Fruit fly (Drosophila melanogaster) whole organism, embryonic: ENCODE data around the gene Naxd.

Source experiments
- Ada2b ChIP-seq: fragments of 200-800 bp; sonication (Bioruptor generic); IDR thresholded peaks from 2 replicates; pipeline ENCODE4 v1.3.6; 2022; ENCODE audit warnings: missing biosample characterization, missing genetic modification characterization
- Bdp1 ChIP-seq: fragments of 200-800 bp; sonication (Bioruptor generic); optimal IDR thresholded peaks from 3 replicates; lab custom pipeline; 2016; ENCODE audit warnings: missing biosample characterization, missing genetic modification characterization
- CG11093 ChIP-seq: fragments of 200-800 bp; sonication (Bioruptor generic); IDR thresholded peaks from 3 replicates; pipeline ENCODE4 v1.3.6; 2022; ENCODE audit warnings: missing biosample characterization, missing genetic modification characterization
- CG12155 ChIP-seq: fragments of 200-800 bp; sonication (Bioruptor generic); optimal IDR thresholded peaks from 3 replicates; lab custom pipeline; 2016; ENCODE audit warnings: missing biosample characterization, missing genetic modification characterization
- CG14050 ChIP-seq: fragments of 200-800 bp; sonication (Bioruptor generic); IDR thresholded peaks from 3 replicates; pipeline ENCODE4 v1.3.6; 2022; ENCODE audit warnings: missing biosample characterization, missing genetic modification characterization
- CG14860 ChIP-seq: fragments of 200-800 bp; sonication (Bioruptor generic); IDR thresholded peaks from 3 replicates; pipeline ENCODE4 v1.3.6; 2022; ENCODE audit warnings: missing biosample characterization, missing genetic modification characterization; ENCODE audit not compliant: partially characterized antibody
- CG15514 ChIP-seq: fragments of 200-800 bp; sonication (Bioruptor generic); optimal IDR thresholded peaks from 3 replicates; lab custom pipeline; 2017; ENCODE audit warnings: missing biosample characterization, missing genetic modification characterization, mild to moderate bottlenecking, moderate library complexity, missing genetic modification reagents
- CG16779 ChIP-seq: fragments of 200-800 bp; sonication (Bioruptor generic); IDR thresholded peaks from 2 replicates; pipeline ENCODE4 v1.3.6; 2022; ENCODE audit warnings: missing biosample characterization, missing genetic modification characterization
- CG17612 ChIP-seq: fragments of 200-800 bp; sonication (Bioruptor generic); IDR thresholded peaks from 2 replicates; pipeline ENCODE4 v1.3.6; 2022; ENCODE audit warnings: missing biosample characterization, missing genetic modification characterization
- CG17802 ChIP-seq: fragments of 200-800 bp; sonication (Bioruptor generic); optimal IDR thresholded peaks from 2 replicates; lab custom pipeline; 2018; ENCODE audit warnings: missing biosample characterization, mild to moderate bottlenecking, missing genetic modification characterization, moderate library complexity
- CG2199 ChIP-seq: fragments of 200-800 bp; sonication (Bioruptor generic); IDR thresholded peaks from 3 replicates; pipeline ENCODE4 v1.3.6; 2022; ENCODE audit warnings: missing biosample characterization, missing genetic modification characterization
- CG2678 ChIP-seq: fragments of 200-800 bp; sonication (Bioruptor generic); optimal IDR thresholded peaks from 3 replicates; lab custom pipeline; 2019; ENCODE audit warnings: missing biosample characterization, mild to moderate bottlenecking, missing genetic modification characterization, moderate library complexity
- CG3065 ChIP-seq: fragments of 200-800 bp; sonication (Bioruptor generic); optimal IDR thresholded peaks from 2 replicates; lab custom pipeline; 2016; ENCODE audit warnings: missing biosample characterization, missing genetic modification characterization
- CG34224 ChIP-seq: fragments of 200-800 bp; sonication (Bioruptor generic); IDR thresholded peaks from 3 replicates; pipeline ENCODE4 v1.3.6; 2022; ENCODE audit warnings: missing biosample characterization, missing genetic modification characterization; ENCODE audit not compliant: partially characterized antibody
- CG3726 ChIP-seq: fragments of 200-800 bp; sonication (Bioruptor generic); IDR thresholded peaks from 3 replicates; pipeline ENCODE4, ENCODE4 v1.3.6; 2022; ENCODE audit warnings: missing biosample characterization, missing genetic modification characterization
- CG4854 ChIP-seq: fragments of 200-800 bp; sonication (Bioruptor generic); optimal IDR thresholded peaks from 2 replicates; lab custom pipeline; 2016; ENCODE audit warnings: missing biosample characterization, missing genetic modification characterization, inconsistent platforms
- CG7963 ChIP-seq: fragments of 200-800 bp; sonication (Bioruptor generic); IDR thresholded peaks from 3 replicates; pipeline ENCODE4 v1.3.6; 2022; ENCODE audit warnings: missing biosample characterization, missing genetic modification characterization; ENCODE audit not compliant: partially characterized antibody
- CG9797 ChIP-seq: fragments of 200-800 bp; sonication (Bioruptor generic); optimal IDR thresholded peaks from 3 replicates; lab custom pipeline; 2018; ENCODE audit warnings: missing biosample characterization, mild to moderate bottlenecking, missing genetic modification characterization
- CTCF ChIP-seq: fragments of 200-800 bp; sonication (Bioruptor generic); optimal IDR thresholded peaks from 2 replicates; lab custom pipeline; 2017; ENCODE audit warnings: missing biosample characterization, mild to moderate bottlenecking, missing genetic modification characterization, moderate library complexity
- Drgx ChIP-seq: fragments of 200-800 bp; sonication (Bioruptor generic); IDR thresholded peaks from 2 replicates; pipeline ENCODE4 v1.3.6; 2022; ENCODE audit warnings: missing biosample characterization, missing genetic modification characterization
- H2.0 ChIP-seq: fragments of 200-800 bp; sonication (Bioruptor generic); IDR thresholded peaks from 2 replicates; pipeline ENCODE4 v1.3.6; 2022; ENCODE audit warnings: missing biosample characterization, missing genetic modification characterization
- Hand ChIP-seq: fragments of 200-800 bp; sonication (Bioruptor generic); optimal IDR thresholded peaks from 2 replicates; lab custom pipeline; 2017; ENCODE audit warnings: mild to moderate bottlenecking, missing biosample characterization, missing genetic modification reagents, missing genetic modification characterization
- Hr3 ChIP-seq: fragments of 200-800 bp; sonication (Bioruptor generic); optimal IDR thresholded peaks from 3 replicates; lab custom pipeline; 2016; ENCODE audit warnings: missing biosample characterization, missing genetic modification characterization
- Hr78 ChIP-seq, 2 experiments: fragments of 200-800 bp in 1 of 2; fragments of >200 bp in 1 of 2; sonication (Bioruptor generic) in 1 of 2; optimal IDR thresholded peaks; 2 replicates each; lab custom pipeline; 2017 to 2019; ENCODE audit warnings: missing biosample characterization in 2 of 2, missing genetic modification characterization in 2 of 2, mild to moderate bottlenecking in 1 of 2, moderate library complexity in 1 of 2
- Hsf ChIP-seq: fragments of 200-800 bp; sonication (Bioruptor generic); optimal IDR thresholded peaks from 3 replicates; lab custom pipeline; 2016; ENCODE audit warnings: missing biosample characterization, missing genetic modification characterization
- Lim3 ChIP-seq: fragments of 200-800 bp; sonication (Bioruptor generic); IDR thresholded peaks from 2 replicates; pipeline ENCODE4 v1.3.6; 2022; ENCODE audit warnings: missing biosample characterization, missing genetic modification characterization
- Lpt ChIP-seq: fragments of >200 bp; optimal IDR thresholded peaks from 2 replicates; lab custom pipeline; 2018; ENCODE audit warnings: missing biosample characterization, missing genetic modification characterization
- Mad ChIP-seq: fragments of 200-800 bp; sonication (Bioruptor generic); optimal IDR thresholded peaks from 2 replicates; lab custom pipeline; 2016; ENCODE audit warnings: missing biosample characterization, missing genetic modification characterization
- Max ChIP-seq: fragments of 200-800 bp; sonication (Bioruptor generic); optimal IDR thresholded peaks from 2 replicates; lab custom pipeline; 2016; ENCODE audit warnings: missing biosample characterization, mild to moderate bottlenecking, missing genetic modification characterization
- PHDP ChIP-seq: fragments of 200-800 bp; sonication (Bioruptor generic); optimal IDR thresholded peaks from 3 replicates; lab custom pipeline; 2018; ENCODE audit warnings: missing biosample characterization, mild to moderate bottlenecking, missing genetic modification characterization, moderate library complexity
- Spps ChIP-seq: fragments of 200-800 bp; sonication (Bioruptor generic); optimal IDR thresholded peaks from 2 replicates; lab custom pipeline; 2018; ENCODE audit warnings: missing biosample characterization, mild to moderate bottlenecking, missing genetic modification characterization
- Ssrp ChIP-seq: fragments of 200-800 bp; sonication (Bioruptor generic); optimal IDR thresholded peaks from 2 replicates; lab custom pipeline; 2018; ENCODE audit warnings: missing biosample characterization, mild to moderate bottlenecking, missing genetic modification characterization, moderate library complexity
- amos ChIP-seq: fragments of 200-800 bp; sonication (Bioruptor generic); IDR thresholded peaks from 2 replicates; pipeline ENCODE4 v1.3.6; 2022; ENCODE audit warnings: missing biosample characterization, missing genetic modification characterization; ENCODE audit not compliant: partially characterized antibody
- ash1 ChIP-seq: fragments of 200-800 bp; sonication (Bioruptor generic); optimal IDR thresholded peaks from 2 replicates; lab custom pipeline; 2018; ENCODE audit warnings: missing biosample characterization, mild to moderate bottlenecking, missing genetic modification characterization
- dmrt99B ChIP-seq: fragments of 200-800 bp; sonication (Bioruptor generic); optimal IDR thresholded peaks from 2 replicates; lab custom pipeline; 2018; ENCODE audit warnings: missing biosample characterization, mild to moderate bottlenecking, missing genetic modification characterization, moderate library complexity
- ems ChIP-seq: fragments of 200-800 bp; sonication (Bioruptor generic); optimal IDR thresholded peaks from 3 replicates; lab custom pipeline; 2016; ENCODE audit warnings: missing biosample characterization, missing genetic modification characterization
- en ChIP-seq: fragments of 200-800 bp; sonication (Bioruptor generic); optimal IDR thresholded peaks from 2 replicates; lab custom pipeline; 2016; ENCODE audit warnings: missing biosample characterization, missing genetic modification characterization
- grau ChIP-seq: fragments of 200-800 bp; optimal IDR thresholded peaks from 3 replicates; lab custom pipeline; 2019; ENCODE audit warnings: missing biosample characterization, mild to moderate bottlenecking, missing genetic modification characterization, moderate library complexity
- her ChIP-seq: fragments of 200-800 bp; sonication (Bioruptor generic); optimal IDR thresholded peaks from 2 replicates; lab custom pipeline; 2016; ENCODE audit warnings: missing biosample characterization, missing genetic modification characterization
- inv ChIP-seq: fragments of 200-800 bp; sonication (Bioruptor generic); IDR thresholded peaks from 2 replicates; pipeline ENCODE4 v1.3.6; 2022; ENCODE audit warnings: missing biosample characterization, missing genetic modification characterization; ENCODE audit not compliant: partially characterized antibody
- jigr1 ChIP-seq: fragments of 200-800 bp; sonication (Bioruptor generic); IDR thresholded peaks from 3 replicates; pipeline ENCODE4 v1.3.6; 2022; ENCODE audit warnings: missing biosample characterization, missing genetic modification characterization
- klu ChIP-seq: fragments of 200-800 bp; sonication (Bioruptor generic); IDR thresholded peaks from 2 replicates; pipeline ENCODE4 v1.3.6; 2022; ENCODE audit warnings: missing biosample characterization, missing genetic modification characterization
- pb ChIP-seq: fragments of 200-800 bp; sonication (Bioruptor generic); optimal IDR thresholded peaks from 3 replicates; lab custom pipeline; 2016; ENCODE audit warnings: missing biosample characterization, missing genetic modification characterization
- pfk ChIP-seq: fragments of 200-800 bp; sonication (Bioruptor generic); optimal IDR thresholded peaks from 2 replicates; lab custom pipeline; 2018; ENCODE audit warnings: missing biosample characterization, mild to moderate bottlenecking, missing genetic modification characterization, moderate library complexity
- psq ChIP-seq: fragments of 200-800 bp; sonication (Bioruptor generic); optimal IDR thresholded peaks from 2 replicates; lab custom pipeline; 2017; ENCODE audit warnings: missing biosample characterization, missing genetic modification characterization
- run ChIP-seq: fragments of 200-800 bp; sonication (Bioruptor generic); optimal IDR thresholded peaks from 3 replicates; lab custom pipeline; 2018; ENCODE audit warnings: missing biosample characterization, mild to moderate bottlenecking, missing genetic modification characterization
- shn ChIP-seq: fragments of 200-800 bp; sonication (Bioruptor generic); optimal IDR thresholded peaks from 3 replicates; lab custom pipeline; 2016; ENCODE audit warnings: missing biosample characterization, missing genetic modification characterization
- vnd ChIP-seq: fragments of 200-800 bp; sonication (Bioruptor generic); IDR thresholded peaks from 3 replicates; pipeline ENCODE4 v1.3.6; 2022; ENCODE audit warnings: missing biosample characterization, missing genetic modification characterization; ENCODE audit not compliant: partially characterized antibody
- zf30C ChIP-seq: fragments of 200-800 bp; sonication (Bioruptor generic); optimal IDR thresholded peaks from 3 replicates; lab custom pipeline; 2018; ENCODE audit warnings: missing biosample characterization, mild to moderate bottlenecking, missing genetic modification characterization

Naxd gene

DNA sequence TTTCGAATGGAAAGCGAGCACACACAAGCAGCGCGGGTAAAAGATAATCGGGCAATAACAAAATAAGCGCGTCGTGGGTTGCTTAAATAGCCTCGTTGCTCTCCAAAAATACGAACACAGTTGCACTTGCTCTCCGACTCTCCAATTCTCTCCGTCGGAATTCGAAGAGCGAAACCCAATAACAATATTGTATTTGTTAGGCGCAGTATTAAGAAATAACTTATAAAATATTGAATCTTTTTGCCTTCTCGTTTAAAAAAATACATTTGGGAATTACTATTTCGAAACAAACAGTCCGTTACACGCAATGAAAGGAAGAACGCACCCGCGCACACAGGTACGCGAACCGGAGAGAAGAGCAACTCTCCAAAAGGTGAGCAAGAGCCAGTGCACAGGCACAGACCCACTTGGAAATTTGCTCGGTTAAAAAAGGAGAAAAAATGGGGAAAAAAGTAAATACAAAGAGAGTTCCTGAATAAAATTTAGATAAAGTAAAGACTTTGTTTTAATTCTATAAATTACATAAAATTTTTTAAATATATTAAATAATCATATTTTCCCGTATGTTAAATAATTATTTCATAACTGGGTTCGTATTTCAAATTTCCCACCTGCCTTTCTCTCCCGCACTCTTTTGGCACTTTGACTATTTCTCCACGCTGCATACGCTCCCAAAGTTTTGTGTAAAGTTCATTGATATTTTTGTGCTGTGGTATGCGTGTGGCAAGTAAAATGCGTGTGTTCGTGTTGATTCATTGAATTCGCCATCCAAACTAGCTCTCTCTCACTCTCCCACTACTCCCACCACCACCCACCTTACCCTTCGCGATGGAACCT lies 10.9 kb downstream of the Naxd start, which contains the start of gene Mkp3 (continued):
- peak; percentile 48 for TF ChIP-seq Spps
- peak; percentile 92 for TF ChIP-seq dmrt99B (tag; lab: Kevin White, UChicago)
- peak; percentile 80 for TF ChIP-seq Hr3
- TF ChIP-seq run, result peak; percentile 83
- peak; percentile 42 for TF ChIP-seq CTCF (GFP tag; lab: Kevin White, UChicago)
- no peak for TF ChIP-seq CG2199 (GFP tag; lab: Robert Waterston, UW)
- TF ChIP-seq psq (GFP tag; lab: Kevin White, UChicago), result peak; percentile 48
- peak; percentile 48; the same call in 1 of the 2 replicates for TF ChIP-seq amos (GFP tag; lab: Robert Waterston, UW)
- TF ChIP-seq CG17802 (tag; lab: Kevin White, UChicago), result no peak
- peak; percentile 87 for TF ChIP-seq Ada2b (GFP tag; lab: Robert Waterston, UW)
- TF ChIP-seq inv (GFP tag; lab: Robert Waterston, UW), result no peak
- TF ChIP-seq CG17612 (GFP tag; lab: Robert Waterston, UW), result peak; percentile 65
- TF ChIP-seq Lim3 (GFP tag; lab: Robert Waterston, UW), result 0 out of 2 replicates have a peak, but pooled peaks have one; percentile 6
- peak; percentile 57; the same call in 1 of the 2 replicates for TF ChIP-seq CG16779 (GFP tag; lab: Robert Waterston, UW)
- TF ChIP-seq klu, result no peak; the same call in none of the 2 replicates
- TF ChIP-seq CG3726 (GFP tag; lab: Robert Waterston, UW), result peak; percentile 80; the same call in 1 of the 3 replicates
- TF ChIP-seq jigr1 (GFP tag; lab: Robert Waterston, UW), result no peak
- peak; percentile 72 for TF ChIP-seq CG12155 (GFP tag; lab: Kevin White, UChicago)
- TF ChIP-seq CG15514 (GFP tag; lab: Kevin White, UChicago), result peak; percentile 84
- TF ChIP-seq CG14050 (GFP tag; lab: Robert Waterston, UW), result peak; percentile 83
- peak; percentile 94 for TF ChIP-seq PHDP (tag; lab: Kevin White, UChicago)
- peak; percentile 79 for TF ChIP-seq Ssrp (tag; lab: Kevin White, UChicago)
- no peak for TF ChIP-seq CG14860 (GFP tag; lab: Robert Waterston, UW)
- TF ChIP-seq shn (GFP tag; lab: Kevin White, UChicago), result no peak
- no peak for TF ChIP-seq vnd (GFP tag; lab: Robert Waterston, UW)
- peak; percentile 17 for TF ChIP-seq CG3065
- TF ChIP-seq Max (GFP tag; lab: Kevin White, UChicago), result peak; percentile 71
- TF ChIP-seq her (GFP tag; lab: Kevin White, UChicago), result no peak
- peak; percentile 34 for TF ChIP-seq Hsf (GFP tag; lab: Kevin White, UChicago)
- no peak for TF ChIP-seq CG4854 (GFP tag; lab: Kevin White, UChicago)
- TF ChIP-seq pfk (GFP tag; lab: Kevin White, UChicago), result peak; percentile 17
- TF ChIP-seq zf30C (GFP tag; lab: Kevin White, UChicago), result no peak
- peak; percentile 92 for TF ChIP-seq Drgx
- no peak for TF ChIP-seq CG9797 (GFP tag; lab: Kevin White, UChicago)
- TF ChIP-seq CG34224 (GFP tag; lab: Robert Waterston, UW), result no peak
- peak; percentile 59 for TF ChIP-seq Mad (GFP tag; lab: Kevin White, UChicago)
- no peak for TF ChIP-seq pb (GFP tag; lab: Kevin White, UChicago)
- TF ChIP-seq grau, result peak; percentile 93
- TF ChIP-seq Lpt, result no peak
- TF ChIP-seq CG11093 (GFP tag; lab: Robert Waterston, UW), result peak; percentile 83
- TF ChIP-seq Bdp1 (GFP tag; lab: Kevin White, UChicago), result no peak
- peak; percentile 87 for TF ChIP-seq H2.0 (GFP tag; lab: Robert Waterston, UW)
- no peak for TF ChIP-seq ash1
- peak in 1 of 2 experiments; percentile 69 for TF ChIP-seq Hr78 (GFP tag; optimal IDR thresholded peaks at IDR 0.05; lab: Kevin White, UChicago)
- peak; percentile 95 for TF ChIP-seq Hand
- peak; percentile 5 for TF ChIP-seq ems (GFP tag; lab: Kevin White, UChicago)
- peak; percentile 96 for TF ChIP-seq CG2678
- TF ChIP-seq en (GFP tag; lab: Kevin White, UChicago), result no peak
- no peak for TF ChIP-seq CG7963 (GFP tag; lab: Robert Waterston, UW)
